Worm (Caenorhabditis elegans) whole organism, young adult: ENCODE results near the gene K08D12.4.
A peak's percentile ranks its signal among the peaks of the same experiment; 100 is the strongest.

Experiments used
- B0019.2 ChIP-seq: fragments of 200-800 bp; sonication (Bioruptor generic); conservative IDR thresholded peaks from 2 replicates; pipeline ENCODE4 v1.3.6; 2022; ENCODE audit warnings: missing genetic modification reagents, missing genetic modification characterization, missing compliant biosample characterization
- B0035.1 ChIP-seq: sonication (generic microtip); optimal IDR thresholded peaks from 2 replicates; lab custom pipeline; 2016; ENCODE audit warnings: missing genetic modification characterization, mild to moderate bottlenecking, missing compliant biosample characterization, missing genotype, missing genetic modification reagents
- B0261.1 ChIP-seq: sonication (generic microtip); optimal IDR thresholded peaks from 2 replicates; lab custom pipeline; 2016; ENCODE audit warnings: mild to moderate bottlenecking, missing genetic modification characterization, moderate library complexity, missing compliant biosample characterization
- F10E7.11 ChIP-seq: sonication (generic microtip); optimal IDR thresholded peaks from 2 replicates; lab custom pipeline; 2017; ENCODE audit warnings: mild to moderate bottlenecking, missing genetic modification characterization, moderate library complexity, missing compliant biosample characterization
- F23B12.7 ChIP-seq: sonication (generic microtip); optimal IDR thresholded peaks from 2 replicates; lab custom pipeline; 2017; ENCODE audit warnings: missing genetic modification characterization, mild to moderate bottlenecking, missing compliant biosample characterization, antibody characterized with exemption, moderate library complexity; ENCODE audit not compliant: insufficient read depth
- F37B4.10 ChIP-seq: fragments of 200-800 bp; sonication (Bioruptor generic); IDR thresholded peaks from 2 replicates; pipeline ENCODE4 v1.3.6; 2022; ENCODE audit warnings: missing genetic modification characterization, missing compliant biosample characterization
- F39B2.1 ChIP-seq: fragments of 200-800 bp; sonication (Bioruptor generic); IDR thresholded peaks from 2 replicates; pipeline ENCODE4 v1.3.6; 2022; ENCODE audit warnings: missing genetic modification reagents, missing genetic modification characterization, missing compliant biosample characterization
- F49E8.2 ChIP-seq: sonication (generic microtip); optimal IDR thresholded peaks from 3 replicates; lab custom pipeline; 2017; ENCODE audit warnings: missing genetic modification characterization, mild to moderate bottlenecking, missing compliant biosample characterization, antibody characterized with exemption, moderate library complexity; ENCODE audit not compliant: insufficient read depth
- F57A8.1 ChIP-seq: fragments of 200-800 bp; sonication (Bioruptor generic); optimal IDR thresholded peaks from 2 replicates; lab custom pipeline; 2018; ENCODE audit warnings: mild to moderate bottlenecking, missing genetic modification characterization, moderate library complexity, missing compliant biosample characterization
- T07F8.4 ChIP-seq: sonication (generic microtip); optimal IDR thresholded peaks from 2 replicates; lab custom pipeline; 2016; ENCODE audit warnings: mild to moderate bottlenecking, missing genetic modification characterization, moderate library complexity, missing compliant biosample characterization
- Y67H2A.10 ChIP-seq: fragments of 200-800 bp; sonication (Bioruptor generic); conservative IDR thresholded peaks from 2 replicates; pipeline ENCODE4 v1.3.6; 2022; ENCODE audit warnings: missing genetic modification reagents, missing genetic modification characterization, missing compliant biosample characterization
- ama-1 ChIP-seq, 3 experiments: fragments of 150-350 bp in 1 of 3; sonication (generic microtip) in 2 of 3; optimal IDR thresholded peaks; 2 replicates each; lab custom pipeline; 2014 to 2018; ENCODE audit warnings: missing biosample characterization in 2 of 3, missing genetic modification characterization in 2 of 3, missing genetic modification reagents in 2 of 3
- aptf-2 ChIP-seq: fragments of 200-800 bp; sonication (Bioruptor generic); conservative IDR thresholded peaks from 2 replicates; pipeline ENCODE4 v1.3.6; 2022; ENCODE audit warnings: missing genetic modification reagents, missing genetic modification characterization, missing compliant biosample characterization
- atf-7 ChIP-seq: sonication (generic microtip); optimal IDR thresholded peaks from 2 replicates; lab custom pipeline; 2017; ENCODE audit warnings: mild to moderate bottlenecking, missing genetic modification characterization, missing compliant biosample characterization
- athp-1 ChIP-seq: sonication (generic microtip); optimal IDR thresholded peaks from 2 replicates; lab custom pipeline; 2017; ENCODE audit warnings: mild to moderate bottlenecking, missing genetic modification characterization, missing compliant biosample characterization
- attf-3 ChIP-seq: fragments of 200-800 bp; sonication (Bioruptor generic); conservative IDR thresholded peaks from 2 replicates; pipeline ENCODE4 v1.3.6; 2022; ENCODE audit warnings: missing genetic modification reagents, missing genetic modification characterization, missing compliant biosample characterization
- ccch-3 ChIP-seq: fragments of 200-800 bp; sonication (Bioruptor generic); optimal IDR thresholded peaks from 2 replicates; lab custom pipeline; 2018; ENCODE audit warnings: mild to moderate bottlenecking, missing genetic modification characterization, missing compliant biosample characterization
- cebp-2 ChIP-seq: fragments of 200-800 bp; sonication (Bioruptor generic); IDR thresholded peaks from 2 replicates; pipeline ENCODE4 v1.3.6; 2022; ENCODE audit warnings: missing genetic modification characterization, missing compliant biosample characterization
- dpl-1 ChIP-seq: fragments of 150-350 bp; optimal IDR thresholded peaks from 2 replicates; lab custom pipeline; 2014; ENCODE audit warnings: missing biosample characterization, missing genetic modification reagents, missing genetic modification characterization
- egl-44 ChIP-seq: fragments of 200-800 bp; sonication (Bioruptor generic); IDR thresholded peaks from 2 replicates; pipeline ENCODE4 v1.3.6; 2022; ENCODE audit warnings: missing genetic modification reagents, missing genetic modification characterization, missing compliant biosample characterization
- ets-4 ChIP-seq: fragments of 200-800 bp; sonication (Bioruptor generic); optimal IDR thresholded peaks from 2 replicates; lab custom pipeline; 2018; ENCODE audit warnings: mild to moderate bottlenecking, missing genetic modification characterization, missing compliant biosample characterization
- him-1 ChIP-seq: sonication (generic microtip); optimal IDR thresholded peaks from 2 replicates; lab custom pipeline; 2016; ENCODE audit warnings: missing genotype, missing genetic modification reagents, missing genetic modification characterization, missing compliant biosample characterization
- hmg-1.2 ChIP-seq: fragments of 200-800 bp; sonication (Bioruptor generic); IDR thresholded peaks from 2 replicates; pipeline ENCODE4 v1.3.6; 2022; ENCODE audit warnings: missing genetic modification reagents, missing genetic modification characterization, missing compliant biosample characterization
- hrde-1 ChIP-seq: sonication (generic microtip); optimal IDR thresholded peaks from 2 replicates; lab custom pipeline; 2016; ENCODE audit warnings: missing genetic modification characterization, mild to moderate bottlenecking, missing compliant biosample characterization, moderate library complexity, missing genotype, missing genetic modification reagents, borderline replicate concordance
- lin-26 ChIP-seq: fragments of 200-800 bp; sonication (Bioruptor generic); IDR thresholded peaks from 2 replicates; pipeline ENCODE4 v1.3.6; 2022; ENCODE audit warnings: missing genetic modification reagents, missing genetic modification characterization, missing compliant biosample characterization
- lsl-1 ChIP-seq: fragments of 200-800 bp; sonication (Bioruptor generic); optimal IDR thresholded peaks from 2 replicates; lab custom pipeline; 2018; ENCODE audit warnings: mild to moderate bottlenecking, missing genetic modification characterization, moderate library complexity, missing compliant biosample characterization
- madf-8 ChIP-seq: fragments of 200-800 bp; sonication (Bioruptor generic); conservative IDR thresholded peaks from 2 replicates; pipeline ENCODE4 v1.3.6; 2022; ENCODE audit warnings: missing genetic modification reagents, missing genetic modification characterization, missing compliant biosample characterization
- mel-28 ChIP-seq: sonication (generic microtip); optimal IDR thresholded peaks from 2 replicates; lab custom pipeline; 2016; ENCODE audit warnings: borderline replicate concordance, mild to moderate bottlenecking, missing genetic modification characterization, missing compliant biosample characterization
- mes-4 ChIP-seq: sonication (generic microtip); optimal IDR thresholded peaks from 2 replicates; lab custom pipeline; 2016; ENCODE audit warnings: missing genotype, missing genetic modification characterization, missing compliant biosample characterization
- nfya-1 ChIP-seq: sonication (generic microtip); optimal IDR thresholded peaks from 2 replicates; lab custom pipeline; 2017; ENCODE audit warnings: antibody characterized with exemption, missing compliant biosample characterization, missing genetic modification characterization, borderline replicate concordance; ENCODE audit not compliant: insufficient read depth
- nfya-2 ChIP-seq: fragments of 200-800 bp; sonication (Bioruptor generic); IDR thresholded peaks from 2 replicates; pipeline ENCODE4 v1.3.6; 2022; ENCODE audit warnings: missing genetic modification reagents, missing genetic modification characterization, missing compliant biosample characterization
- nhr-120 ChIP-seq: fragments of 200-800 bp; sonication (Bioruptor generic); IDR thresholded peaks from 2 replicates; pipeline ENCODE4 v1.3.6; 2022; ENCODE audit warnings: missing genetic modification characterization, missing compliant biosample characterization
- nhr-27 ChIP-seq: fragments of 200-800 bp; sonication (Bioruptor generic); optimal IDR thresholded peaks from 2 replicates; lab custom pipeline; 2018; ENCODE audit warnings: mild to moderate bottlenecking, missing genetic modification characterization, moderate library complexity, missing compliant biosample characterization
- pbrm-1 ChIP-seq: fragments of 200-800 bp; sonication (Bioruptor generic); IDR thresholded peaks from 2 replicates; pipeline ENCODE4 v1.3.6; 2022; ENCODE audit warnings: missing genetic modification reagents, missing genetic modification characterization, missing compliant biosample characterization
- rec-8 ChIP-seq, 2 experiments: sonication (generic microtip); optimal IDR thresholded peaks; 2 replicates each; lab custom pipeline; 2016; ENCODE audit warnings: mild to moderate bottlenecking in 2 of 2, missing genetic modification characterization in 2 of 2, missing genetic modification reagents in 2 of 2, missing genotype in 2 of 2, missing biosample characterization in 1 of 2, missing compliant biosample characterization in 1 of 2, moderate library complexity in 1 of 2
- repo-1 ChIP-seq: sonication (generic microtip); optimal IDR thresholded peaks from 2 replicates; lab custom pipeline; 2017; ENCODE audit warnings: mild to moderate bottlenecking, missing genetic modification characterization, missing compliant biosample characterization
- sdz-38 ChIP-seq: sonication (generic microtip); optimal IDR thresholded peaks from 2 replicates; lab custom pipeline; 2016; ENCODE audit warnings: missing genotype, missing genetic modification characterization, missing compliant biosample characterization
- sea-2 ChIP-seq: fragments of 200-800 bp; sonication (Bioruptor generic); IDR thresholded peaks from 2 replicates; pipeline ENCODE4 v1.3.6; 2022; ENCODE audit warnings: missing genetic modification characterization, missing compliant biosample characterization
- snpc-1.3 ChIP-seq: sonication (generic microtip); optimal IDR thresholded peaks from 2 replicates; lab custom pipeline; 2017; ENCODE audit warnings: missing genetic modification characterization, mild to moderate bottlenecking, missing compliant biosample characterization, antibody characterized with exemption, moderate library complexity, missing genotype, missing genetic modification reagents; ENCODE audit not compliant: insufficient read depth
- somi-1 ChIP-seq: fragments of 200-800 bp; sonication (Bioruptor generic); optimal IDR thresholded peaks from 2 replicates; lab custom pipeline; 2018; ENCODE audit warnings: mild to moderate bottlenecking, missing genetic modification characterization, missing compliant biosample characterization
- sptf-2 ChIP-seq: fragments of 200-800 bp; sonication (Bioruptor generic); optimal IDR thresholded peaks from 2 replicates; lab custom pipeline; 2018; ENCODE audit warnings: mild to moderate bottlenecking, missing genetic modification characterization, missing compliant biosample characterization
- tbx-9 ChIP-seq: sonication (generic microtip); optimal IDR thresholded peaks from 2 replicates; lab custom pipeline; 2016; ENCODE audit warnings: borderline replicate concordance, missing genetic modification characterization, inconsistent platforms, missing compliant biosample characterization
- xnd-1 ChIP-seq: sonication (generic microtip); optimal IDR thresholded peaks from 2 replicates; lab custom pipeline; 2016; ENCODE audit warnings: missing genotype, missing genetic modification reagents, missing genetic modification characterization, missing compliant biosample characterization
- zim-3 ChIP-seq: sonication (generic microtip); optimal IDR thresholded peaks from 2 replicates; lab custom pipeline; 2017; ENCODE audit warnings: mild to moderate bottlenecking, missing genetic modification characterization, moderate library complexity, missing compliant biosample characterization
- ztf-18 ChIP-seq: sonication (generic microtip); optimal IDR thresholded peaks from 2 replicates; lab custom pipeline; 2016; ENCODE audit warnings: missing genotype, mild to moderate bottlenecking, missing genetic modification characterization, missing compliant biosample characterization
- ztf-3 ChIP-seq: fragments of 200-800 bp; sonication (Bioruptor generic); optimal IDR thresholded peaks from 2 replicates; lab custom pipeline; 2018; ENCODE audit warnings: mild to moderate bottlenecking, missing genetic modification characterization, missing compliant biosample characterization
- ztf-6 ChIP-seq: fragments of 200-800 bp; sonication (Bioruptor generic); IDR thresholded peaks from 2 replicates; pipeline ENCODE4 v1.3.6; 2022; ENCODE audit warnings: missing genetic modification reagents, missing genetic modification characterization, missing compliant biosample characterization

K08D12.4 gene

DNA sequence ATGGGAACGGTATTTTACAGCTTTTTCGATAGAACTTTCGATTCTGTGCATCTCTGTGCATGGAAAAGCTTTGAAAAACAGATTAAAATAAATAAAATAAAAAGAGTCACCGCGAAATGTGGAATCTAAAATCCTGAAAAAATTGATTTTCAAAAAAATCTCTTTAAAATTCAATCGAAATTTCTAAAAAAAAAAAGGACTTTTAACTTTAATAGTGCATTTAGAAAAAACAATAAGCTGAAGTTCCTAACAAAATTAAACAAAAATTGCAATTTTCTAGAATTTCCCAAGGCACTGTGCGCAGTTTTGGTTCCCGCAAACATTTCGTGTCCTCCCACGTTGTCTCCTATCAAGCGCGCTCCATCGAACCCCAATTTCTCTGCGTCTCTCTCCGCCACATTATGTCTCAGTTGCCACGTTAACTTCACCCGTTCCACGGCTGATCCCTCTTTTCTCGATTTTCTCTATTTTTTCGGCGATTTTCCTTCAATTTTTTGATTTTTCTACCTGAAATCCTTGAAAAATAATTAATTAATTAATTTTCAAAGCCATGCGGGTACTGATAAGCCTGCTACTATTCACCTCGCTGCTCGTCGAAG lies 38.5 kb downstream of the K08D12.4 start, which contains the start of the genes Y41D4A.6 and Y41D4A.4 (continued):
- TF ChIP-seq hmg-1.2 (GFP tag; lab: Robert Waterston, UW) (peak; percentile 99), F37B4.10 (GFP tag; lab: Robert Waterston, UW) (no peak), ztf-18 (tag; lab: Kevin White, UChicago) (peak; percentile 66), aptf-2 (GFP tag; lab: Robert Waterston, UW) (peak; percentile 76), repo-1 (no peak), mes-4 (no peak), attf-3 (GFP tag; lab: Robert Waterston, UW) (peak; percentile 76), atf-7 (tag; lab: Kevin White, UChicago) (no peak), F49E8.2 (tag; lab: Kevin White, UChicago) (peak; percentile 87), him-1 (no peak), lsl-1 (GFP tag; lab: Kevin White, UChicago) (peak; percentile 70), B0019.2 (GFP tag; lab: Robert Waterston, UW) (peak; percentile 77), ama-1 (optimal IDR thresholded peaks at IDR 0.05; lab: Kevin White, UChicago) (no peak), ama-1 (GFP tag; optimal IDR thresholded peaks at IDR 0.05; lab: Kevin White, UChicago) (no peak), egl-44 (no peak), madf-8 (GFP tag; lab: Robert Waterston, UW) (no peak), sea-2 (GFP tag; lab: Robert Waterston, UW) (no peak), nfya-2 (GFP tag; lab: Robert Waterston, UW) (no peak), mel-28 (tag; lab: Kevin White, UChicago) (peak; percentile 64), sdz-38 (tag; lab: Kevin White, UChicago) (no peak), F10E7.11 (no peak), Y67H2A.10 (no peak), B0035.1 (tag; lab: Kevin White, UChicago) (peak; percentile 38), hrde-1 (tag; lab: Kevin White, UChicago) (no peak), sptf-2 (GFP tag; lab: Kevin White, UChicago) (no peak), nfya-1 (no peak), T07F8.4 (tag; lab: Kevin White, UChicago) (peak; percentile 57), xnd-1 (no peak), F39B2.1 (GFP tag; lab: Robert Waterston, UW) (no peak), ztf-3 (GFP tag; lab: Kevin White, UChicago) (no peak), pbrm-1 (GFP tag; lab: Robert Waterston, UW) (peak; percentile 77), zim-3 (tag; lab: Kevin White, UChicago) (peak; percentile 32), tbx-9 (no peak), ccch-3 (GFP tag; lab: Kevin White, UChicago) (peak; percentile 67), cebp-2 (GFP tag; lab: Robert Waterston, UW) (no peak), nhr-27 (tag; lab: Kevin White, UChicago) (no peak), rec-8 (tag; optimal IDR thresholded peaks at IDR 0.05; lab: Kevin White, UChicago) (peak in 1 of 2 experiments; percentile 47), ztf-6 (GFP tag; lab: Robert Waterston, UW) (peak; percentile 64; the same call in 1 of the 2 replicates), ets-4 (GFP tag; lab: Kevin White, UChicago) (no peak), B0261.1 (tag; lab: Kevin White, UChicago) (peak; percentile 3), dpl-1 (no peak), nhr-120 (GFP tag; lab: Robert Waterston, UW) (no peak), snpc-1.3 (tag; lab: Kevin White, UChicago) (peak; percentile 25), lin-26 (GFP tag; lab: Robert Waterston, UW) (no peak), F23B12.7 (tag; lab: Kevin White, UChicago) (peak; percentile 64), F57A8.1 (GFP tag; lab: Kevin White, UChicago) (no peak), somi-1 (GFP tag; lab: Kevin White, UChicago) (peak; percentile 31), athp-1 (peak; percentile 73)
